Worm (Caenorhabditis elegans) whole organism, L2 larva: ENCODE measurements around the gene ubc-23.

Source experiments
- ama-1 ChIP-seq: fragments of 150-350 bp; optimal IDR thresholded peaks from 2 replicates; lab custom pipeline; 2018; ENCODE audit warnings: inconsistent platforms
- ceh-82 ChIP-seq: fragments of 150-350 bp; optimal IDR thresholded peaks from 2 replicates; lab custom pipeline; 2014; ENCODE audit warnings: missing biosample characterization, missing genetic modification characterization
- crh-2 ChIP-seq: sonication (generic microtip); optimal IDR thresholded peaks from 2 replicates; lab custom pipeline; 2017; ENCODE audit warnings: missing biosample characterization, missing genetic modification characterization
- elt-3 ChIP-seq: sonication (generic microtip); optimal IDR thresholded peaks from 2 replicates; lab custom pipeline; 2017; ENCODE audit warnings: missing biosample characterization, missing genetic modification characterization
- lin-11 ChIP-seq: fragments of 150-350 bp; sonication (generic microtip); optimal IDR thresholded peaks from 2 replicates; lab custom pipeline; 2014; ENCODE audit warnings: missing biosample characterization, missing genetic modification characterization, inconsistent platforms, mixed read lengths
- lsy-2 ChIP-seq, 2 experiments: fragments of 150-350 bp in 1 of 2; sonication (generic microtip) in 1 of 2; optimal IDR thresholded peaks; 2 replicates each; lab custom pipeline; 2014 to 2017; ENCODE audit warnings: missing biosample characterization in 2 of 2, missing genetic modification characterization in 2 of 2
- nhr-23 ChIP-seq: fragments of 150-350 bp; optimal IDR thresholded peaks from 2 replicates; lab custom pipeline; 2014; ENCODE audit warnings: missing biosample characterization, missing genetic modification reagents, missing genetic modification characterization
- nhr-77 ChIP-seq: fragments of 150-350 bp; optimal IDR thresholded peaks from 2 replicates; lab custom pipeline; 2014; ENCODE audit warnings: missing biosample characterization, missing genetic modification characterization
- snpc-4 ChIP-seq: fragments of 150-350 bp; optimal IDR thresholded peaks from 2 replicates; lab custom pipeline; 2014; ENCODE audit warnings: missing biosample characterization, missing genetic modification characterization
- unc-39 ChIP-seq: fragments of 150-350 bp; optimal IDR thresholded peaks from 2 replicates; lab custom pipeline; 2014; ENCODE audit warnings: missing biosample characterization, missing genetic modification characterization
- unc-62 ChIP-seq: fragments of 150-350 bp; optimal IDR thresholded peaks from 2 replicates; lab custom pipeline; 2014; ENCODE audit warnings: missing biosample characterization, missing genetic modification reagents, missing genetic modification characterization

DNA sequence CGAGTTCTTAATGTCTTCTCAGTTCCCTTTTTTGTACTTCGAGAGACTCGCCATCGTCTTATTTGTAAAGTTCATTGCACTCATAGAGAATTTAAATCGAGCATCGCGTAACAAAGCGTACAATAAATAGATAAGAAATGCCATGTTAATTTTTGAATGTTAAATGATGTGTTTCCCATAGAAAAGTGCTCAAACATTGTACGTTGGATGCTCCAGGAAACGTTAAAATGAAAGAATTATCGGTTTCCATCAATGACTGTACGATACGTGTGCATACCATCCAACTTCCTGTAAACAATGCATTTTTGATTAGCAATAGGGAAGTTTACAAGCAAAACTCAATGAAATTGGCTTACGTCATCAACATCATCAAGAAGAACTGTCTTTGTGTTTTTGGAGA, 23.4 kb upstream of the ubc-23 start:
- TF ChIP-seq lin-11 (tag; lab: Kevin White, UChicago), result no peak
- no peak for TF ChIP-seq ama-1
- TF ChIP-seq lsy-2 (tag; optimal IDR thresholded peaks at IDR 0.05; lab: Kevin White, UChicago), result no peak
- TF ChIP-seq nhr-77 (tag; lab: Kevin White, UChicago), result no peak
- no peak for TF ChIP-seq snpc-4 (tag; lab: Kevin White, UChicago)
- TF ChIP-seq crh-2, result peak; percentile 68
- no peak for TF ChIP-seq unc-62 (GFP tag; lab: Kevin White, UChicago)
- TF ChIP-seq elt-3, result no peak
- TF ChIP-seq unc-39 (tag; lab: Kevin White, UChicago), result no peak
- no peak for TF ChIP-seq ceh-82 (tag; lab: Kevin White, UChicago)
- TF ChIP-seq nhr-23 (tag; lab: Kevin White, UChicago), result no peak
